Worm (Caenorhabditis elegans) whole organism, L1 larva: ENCODE measurements around the gene R12C12.6.

Experiments
- ama-1 ChIP-seq: fragments of 150-350 bp; optimal IDR thresholded peaks from 2 replicates; lab custom pipeline; 2014
- ceh-82 ChIP-seq, 3 experiments: fragments of 150-350 bp in 1 of 3; sonication (generic microtip) in 2 of 3; optimal IDR thresholded peaks; 2 replicates each; lab custom pipeline; 2014 to 2017; ENCODE audit warnings: missing biosample characterization in 3 of 3, missing genetic modification characterization in 3 of 3
- ces-1 ChIP-seq: fragments of 150-350 bp; optimal IDR thresholded peaks from 2 replicates; lab custom pipeline; 2014; ENCODE audit warnings: missing biosample characterization, missing genetic modification reagents, missing genetic modification characterization
- dpl-1 ChIP-seq, 3 experiments: fragments of 150-350 bp in 2 of 3; sonication (generic microtip) in 1 of 3; optimal IDR thresholded peaks; 2 replicates each; lab custom pipeline; 2014 to 2017; ENCODE audit warnings: missing biosample characterization in 3 of 3, missing genetic modification characterization in 3 of 3, missing genetic modification reagents in 3 of 3
- dsc-1 ChIP-seq: sonication (generic microtip); optimal IDR thresholded peaks from 2 replicates; lab custom pipeline; 2016; ENCODE audit warnings: mild to moderate bottlenecking, missing genetic modification characterization, missing compliant biosample characterization
- lsy-2 ChIP-seq, 2 experiments: fragments of 150-350 bp; optimal IDR thresholded peaks; 2 replicates each; lab custom pipeline; 2014; ENCODE audit warnings: missing biosample characterization in 2 of 2, missing genetic modification characterization in 2 of 2
- nhr-28 ChIP-seq: fragments of 150-350 bp; optimal IDR thresholded peaks from 2 replicates; lab custom pipeline; 2014; ENCODE audit warnings: missing biosample characterization, missing genetic modification characterization
- snu-23 ChIP-seq: sonication (generic microtip); optimal IDR thresholded peaks from 2 replicates; lab custom pipeline; 2016; ENCODE audit warnings: missing genetic modification characterization, missing compliant biosample characterization
- sup-37 ChIP-seq: fragments of 200-800 bp; sonication (Bioruptor generic); optimal IDR thresholded peaks from 2 replicates; lab custom pipeline; 2018; ENCODE audit warnings: mild to moderate bottlenecking, missing genetic modification characterization, missing compliant biosample characterization
- tlp-1 ChIP-seq: fragments of 150-350 bp; optimal IDR thresholded peaks from 2 replicates; lab custom pipeline; 2014; ENCODE audit warnings: missing biosample characterization, missing genetic modification characterization
- ztf-11 ChIP-seq, 2 experiments: sonication (generic microtip); optimal IDR thresholded peaks; 2 replicates each; lab custom pipeline; 2016 to 2017; ENCODE audit warnings: missing genetic modification characterization in 2 of 2, missing biosample characterization in 1 of 2, missing compliant biosample characterization in 1 of 2

- TF ChIP-seq dsc-1 (no peak), sup-37 (GFP tag; lab: Kevin White, UChicago) (no peak), dpl-1 (GFP tag; optimal IDR thresholded peaks at IDR 0.05; lab: Kevin White, UChicago) (peak; percentile 9 to 55 (median 29)), lsy-2 (tag; optimal IDR thresholded peaks at IDR 0.05; lab: Kevin White, UChicago) (peak in 1 of 2 experiments; percentile 45), ztf-11 (tag; optimal IDR thresholded peaks at IDR 0.05; lab: Kevin White, UChicago) (no peak), nhr-28 (no peak), tlp-1 (tag; lab: Kevin White, UChicago) (no peak), ces-1 (GFP tag; lab: Kevin White, UChicago) (no peak), snu-23 (GFP tag; lab: Kevin White, UChicago) (peak; percentile 5), ama-1 (lab: Kevin White, UChicago) (no peak), ceh-82 (tag; optimal IDR thresholded peaks at IDR 0.05; lab: Kevin White, UChicago) (no peak)
Observed at ce11 chrII:6055927-6056326, 8.3 kb upstream of the R12C12.6 start, which contains the start of gene R12C12.7.
